Fruit fly (Drosophila melanogaster): ENCODE results near the gene CG9399.

Gene CG9399

DNA sequence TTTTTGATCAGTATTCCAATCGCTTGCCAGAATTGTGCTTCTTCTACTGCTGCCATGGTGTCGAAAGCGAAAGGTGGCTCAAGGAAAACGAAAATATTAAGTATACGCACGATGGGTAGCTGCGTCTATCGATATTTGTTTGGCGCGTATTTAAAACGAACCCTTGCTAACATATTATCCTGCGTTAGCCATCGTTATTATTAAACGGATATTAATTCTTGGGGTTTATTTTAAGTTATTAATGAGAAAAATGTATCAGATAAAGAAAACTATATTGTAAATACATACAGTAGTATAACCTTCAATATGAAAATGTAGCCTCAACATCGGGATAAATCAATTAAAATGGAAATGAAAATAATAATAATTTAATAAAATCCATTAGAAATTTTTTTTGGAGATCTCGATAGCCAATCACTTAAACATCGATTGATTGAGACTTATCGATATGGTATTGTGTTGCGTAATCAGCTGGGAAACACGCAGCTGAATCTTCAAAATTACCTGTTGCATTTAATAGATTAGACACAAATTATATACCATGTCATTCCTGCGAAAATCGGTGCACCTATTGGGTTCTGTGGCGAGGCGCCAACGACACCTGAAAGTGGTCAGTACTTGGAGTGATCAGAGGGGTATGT lies 18.6 kb downstream of the CG9399 start, which contains the start of the genes CG9386 and BckdhA:
TSS of gene CG9386 (minus strand) at position 75 of the 641 bp plus-strand sequence.
TSS of gene BckdhA (plus strand) at position 452 of the 641 bp plus-strand sequence.
- TF ChIP-seq Dll (optimal IDR thresholded peaks at IDR 0.05): no peak
- no peak for TF ChIP-seq usp (GFP tag; optimal IDR thresholded peaks at IDR 0.05)
- TF ChIP-seq EcR (GFP tag; optimal IDR thresholded peaks at IDR 0.05): no peak
- no peak for TF ChIP-seq pan (optimal IDR thresholded peaks at IDR 0.05)
- TF ChIP-seq CG8478 (optimal IDR thresholded peaks at IDR 0.05): no peak

DNA sequence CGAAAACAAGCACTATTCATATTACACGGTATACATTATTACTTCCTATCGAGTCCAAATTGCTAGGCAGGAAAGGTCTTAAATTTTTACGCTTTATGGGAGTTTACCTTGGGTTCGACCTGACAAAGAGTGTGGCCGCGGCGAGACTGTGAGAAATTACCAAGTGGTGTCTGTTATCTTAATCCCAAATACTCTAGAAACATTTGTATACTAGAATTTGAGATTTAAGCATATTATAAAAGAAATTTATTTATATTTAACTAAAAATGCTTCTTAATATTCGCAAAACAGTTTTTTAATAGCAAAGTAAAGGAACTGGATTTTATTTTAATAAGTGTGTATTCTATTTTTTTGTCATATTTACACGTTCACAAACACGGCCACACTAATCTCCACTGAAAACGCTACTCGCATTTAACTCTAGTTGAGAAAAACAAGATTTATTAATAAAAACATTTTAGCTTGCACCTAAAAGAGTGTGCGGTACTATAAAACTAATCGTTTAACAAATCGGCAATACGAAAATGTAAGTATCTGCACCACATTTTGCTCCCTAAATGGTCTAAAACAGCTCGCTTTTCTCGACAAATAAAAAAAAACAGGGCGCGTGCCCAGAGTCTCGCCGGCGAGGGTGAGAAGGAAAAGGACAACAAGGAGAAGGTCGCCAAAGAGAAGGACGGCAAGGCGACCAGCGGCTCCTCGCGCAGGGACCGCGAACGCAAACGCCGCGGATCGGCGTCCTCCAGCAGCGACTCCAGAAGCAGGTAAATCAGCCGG lies 22.2 kb downstream of the CG9399 start, which contains the start of the genes mura and RnpS1:
TSS of gene mura (minus strand) at position 148 of the 777 bp plus-strand sequence.
TSS of gene RnpS1 (plus strand) at position 376 of the 777 bp plus-strand sequence.
- no peak for TF ChIP-seq psq (optimal IDR thresholded peaks at IDR 0.05)
- no peak for TF ChIP-seq pan (optimal IDR thresholded peaks at IDR 0.05)
- no peak for TF ChIP-seq CG8478 (optimal IDR thresholded peaks at IDR 0.05)
- TF ChIP-seq usp (GFP tag; optimal IDR thresholded peaks at IDR 0.05): no peak
- no peak for TF ChIP-seq Dll (optimal IDR thresholded peaks at IDR 0.05)
- TF ChIP-seq EcR (GFP tag; optimal IDR thresholded peaks at IDR 0.05): no peak

DNA sequence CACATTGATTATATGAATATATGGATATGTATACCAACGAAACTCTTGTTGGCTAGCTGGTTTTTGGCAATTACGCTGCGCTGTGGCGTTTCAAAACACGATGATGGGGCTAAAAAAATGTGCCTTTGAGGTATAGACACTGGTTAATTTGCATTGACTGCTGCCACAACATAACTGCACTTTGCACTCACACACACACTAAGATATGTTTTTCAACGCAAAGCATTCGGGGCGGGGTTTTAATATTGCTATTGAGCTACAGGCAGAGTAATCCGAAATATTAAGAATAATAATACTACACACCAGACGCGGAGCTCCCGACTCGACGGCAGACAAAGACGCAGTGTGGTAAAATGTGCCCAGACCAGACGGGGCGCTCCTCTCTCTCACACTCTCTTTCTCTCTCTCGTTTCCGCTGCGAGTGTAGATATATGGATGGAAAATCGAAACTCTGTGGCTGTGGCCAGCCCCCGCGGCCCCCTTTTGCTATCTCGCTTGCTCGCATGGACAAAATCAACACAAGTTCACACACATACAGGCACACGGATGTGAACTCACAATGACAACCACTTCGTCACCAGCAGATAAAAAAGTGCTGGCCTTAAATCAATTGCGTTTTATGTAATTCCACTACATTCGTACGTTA lies 22.9 kb downstream of the CG9399 start:
- TF ChIP-seq Dll (optimal IDR thresholded peaks at IDR 0.05) (peak; percentile 93), psq (optimal IDR thresholded peaks at IDR 0.05) (no peak)

DNA sequence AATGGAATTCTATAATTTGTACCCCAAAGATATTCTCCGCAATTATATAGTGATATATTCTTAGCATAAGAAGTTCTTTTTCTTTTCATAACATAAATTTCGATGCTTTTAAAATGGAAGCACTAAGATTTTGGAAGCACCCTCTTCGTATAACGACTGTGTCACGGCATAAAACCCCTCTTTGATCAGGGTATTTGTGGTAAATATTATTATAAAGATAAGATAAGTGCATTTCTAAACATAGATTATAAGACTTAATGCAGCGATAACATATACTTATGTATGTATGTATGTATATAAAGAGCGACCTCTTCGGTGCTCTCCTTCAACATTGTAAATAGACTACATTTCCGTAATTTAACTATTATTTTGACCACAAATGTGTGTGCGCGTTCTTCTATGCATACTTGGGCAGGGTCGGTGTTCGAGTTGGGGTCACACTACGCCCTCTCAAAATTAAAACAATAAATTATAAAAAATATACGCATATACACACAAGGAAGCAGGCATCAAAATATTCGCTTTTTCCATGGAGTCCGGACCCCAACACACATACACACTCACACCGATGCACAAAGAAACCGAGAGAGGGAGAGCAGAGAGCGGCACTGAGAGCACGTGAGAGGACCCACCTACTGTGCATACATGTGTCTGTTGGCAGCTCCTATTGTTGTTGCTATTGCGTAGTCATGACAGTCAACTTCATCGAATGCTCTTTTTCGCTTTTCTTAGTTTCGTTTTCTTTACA lies 23.6 kb downstream of the CG9399 start:
- no peak for TF ChIP-seq pan (optimal IDR thresholded peaks at IDR 0.05)

DNA sequence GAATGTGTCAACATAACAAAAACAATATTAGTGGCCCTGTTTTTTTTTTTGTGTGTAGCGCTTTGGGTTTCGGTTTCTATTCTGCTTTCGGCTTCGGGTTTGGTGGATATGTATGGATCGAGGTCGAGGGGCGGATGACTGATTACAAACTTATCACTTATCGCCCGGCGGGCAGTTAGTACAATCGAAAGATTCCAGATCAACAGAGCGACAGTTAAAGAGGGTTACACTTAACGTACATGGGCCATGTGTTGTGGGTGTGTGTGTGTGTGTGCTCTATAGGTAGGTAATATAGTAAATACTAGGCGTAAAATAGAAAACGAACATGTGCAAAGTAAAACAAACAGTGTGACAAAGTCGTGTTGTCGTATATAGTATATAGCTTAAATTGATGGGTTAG lies 25.2 kb downstream of the CG9399 start:
- TF ChIP-seq usp (GFP tag; optimal IDR thresholded peaks at IDR 0.05) (no peak), psq (optimal IDR thresholded peaks at IDR 0.05) (no peak), Dll (optimal IDR thresholded peaks at IDR 0.05) (no peak), pan (optimal IDR thresholded peaks at IDR 0.05) (no peak)

DNA sequence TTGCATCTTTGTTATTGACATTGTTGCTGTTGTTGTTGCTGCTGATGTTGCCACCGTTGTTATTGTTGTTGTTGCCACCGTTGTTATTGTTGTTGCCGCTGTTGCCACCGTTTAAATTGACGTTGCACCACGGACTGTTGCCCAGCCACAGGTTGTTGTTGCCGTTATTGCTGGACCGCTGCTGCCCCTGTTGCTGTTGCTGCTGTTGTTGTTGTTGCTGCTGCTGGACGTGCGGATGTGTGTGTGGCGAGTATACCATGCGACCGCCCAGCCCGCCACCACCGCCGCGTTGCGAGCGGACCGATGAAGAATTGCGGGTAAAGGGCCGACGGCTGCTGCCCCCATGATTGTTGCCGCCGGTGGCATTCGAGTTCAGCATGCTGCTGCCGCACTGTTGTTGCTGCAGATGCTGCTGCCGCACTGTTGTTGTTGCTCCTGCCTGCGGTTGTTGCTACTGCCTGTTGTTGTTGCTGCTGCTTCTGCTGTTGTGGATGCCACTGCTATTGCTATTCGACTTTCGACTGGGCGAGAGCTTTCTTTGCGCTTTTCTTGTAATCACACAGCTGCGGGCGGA lies 27.1 kb downstream of the CG9399 start:
- TF ChIP-seq pan (optimal IDR thresholded peaks at IDR 0.05) (no peak), CG8478 (optimal IDR thresholded peaks at IDR 0.05) (no peak), usp (GFP tag; optimal IDR thresholded peaks at IDR 0.05) (no peak), psq (optimal IDR thresholded peaks at IDR 0.05) (no peak), Dll (optimal IDR thresholded peaks at IDR 0.05) (no peak), EcR (GFP tag; optimal IDR thresholded peaks at IDR 0.05) (no peak)

DNA sequence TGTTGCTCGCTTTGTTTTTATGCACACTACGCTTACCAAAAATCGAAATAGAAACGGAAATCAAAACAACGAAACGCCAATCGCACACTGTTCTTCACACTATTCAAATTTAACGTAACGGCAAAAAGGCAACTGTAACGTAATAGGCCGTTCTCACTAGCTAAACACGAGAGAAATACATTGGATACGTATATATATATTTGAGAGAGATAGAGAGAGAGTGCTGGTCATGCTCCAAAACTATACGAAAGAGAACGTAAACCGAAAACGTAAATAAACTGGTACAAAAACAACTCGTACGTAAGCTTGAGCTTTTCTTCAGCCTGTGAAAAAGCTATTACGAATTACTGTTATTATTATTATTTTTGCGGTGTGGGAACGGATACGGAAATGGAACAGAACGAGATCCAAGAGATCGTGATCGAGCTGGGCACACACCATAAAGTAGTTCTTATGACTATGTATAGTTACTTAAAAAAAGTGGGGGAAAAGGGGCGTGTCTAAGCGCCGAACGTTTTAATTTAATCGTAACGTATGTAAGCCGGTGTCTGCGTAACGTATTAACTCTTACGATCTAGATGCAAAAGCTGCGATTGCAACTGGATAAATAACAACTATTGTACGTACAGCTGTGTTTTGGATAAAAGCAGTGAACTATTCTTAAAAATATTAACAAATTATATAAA lies 30.4 kb downstream of the CG9399 start:
- no peak for TF ChIP-seq EcR (GFP tag; optimal IDR thresholded peaks at IDR 0.05)
- TF ChIP-seq pan (optimal IDR thresholded peaks at IDR 0.05): no peak
- TF ChIP-seq psq (optimal IDR thresholded peaks at IDR 0.05): no peak
- no peak for TF ChIP-seq CG8478 (optimal IDR thresholded peaks at IDR 0.05)
- TF ChIP-seq Dll (optimal IDR thresholded peaks at IDR 0.05): no peak

DNA sequence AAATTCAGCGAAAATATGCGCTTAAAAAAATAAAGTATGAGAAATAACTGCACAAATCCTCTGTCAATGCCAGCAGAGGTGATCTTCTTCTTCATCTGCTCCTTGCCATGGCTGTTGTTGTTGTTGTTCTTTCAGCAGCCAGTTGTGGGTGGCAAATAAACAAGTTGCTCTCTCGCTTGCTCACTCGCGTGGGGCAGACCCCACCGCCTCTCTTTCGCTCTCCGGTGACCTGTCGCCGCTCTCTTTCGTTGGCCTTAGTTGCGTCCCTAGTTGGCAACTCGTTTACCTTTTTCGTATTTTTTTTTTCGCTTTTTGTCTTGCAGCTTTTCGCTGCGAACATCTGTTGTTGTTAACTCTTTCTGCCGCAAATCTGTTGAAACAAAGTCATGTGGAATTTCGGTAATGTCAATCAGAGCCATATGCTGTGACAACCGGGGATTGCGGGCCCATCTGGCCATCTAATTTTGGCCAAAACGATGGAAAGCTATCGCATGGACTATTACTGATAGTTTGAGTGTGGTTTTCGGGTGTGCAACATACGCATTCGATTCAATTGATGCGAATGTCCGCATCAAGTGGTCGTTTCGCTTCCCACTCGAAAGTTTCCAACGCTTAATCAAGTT lies 39.3 kb downstream of the CG9399 start:
- TF ChIP-seq CG8478 (optimal IDR thresholded peaks at IDR 0.05): no peak
- TF ChIP-seq EcR (GFP tag; optimal IDR thresholded peaks at IDR 0.05): no peak
- no peak for TF ChIP-seq Dll (optimal IDR thresholded peaks at IDR 0.05)
- no peak for TF ChIP-seq psq (optimal IDR thresholded peaks at IDR 0.05)
- TF ChIP-seq usp (GFP tag; optimal IDR thresholded peaks at IDR 0.05): no peak
- TF ChIP-seq pan (optimal IDR thresholded peaks at IDR 0.05): no peak

DNA sequence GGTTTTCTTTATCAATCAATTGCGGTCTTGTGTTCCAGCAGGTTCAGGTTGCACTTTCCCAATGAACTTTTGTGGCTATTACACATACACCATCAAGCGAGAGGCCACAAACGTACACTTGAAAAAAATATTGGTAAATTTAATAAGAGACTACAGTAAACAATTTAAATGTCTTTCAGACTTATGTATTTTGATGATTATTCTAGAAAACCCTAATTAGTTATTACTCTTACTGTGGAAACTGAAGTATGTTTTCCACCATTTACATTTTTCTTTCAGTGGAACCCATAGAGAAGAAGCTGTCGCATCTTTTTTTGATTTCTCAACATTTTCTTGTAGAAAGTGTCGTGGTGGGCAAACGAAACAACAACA lies 39.9 kb downstream of the CG9399 start:
- no peak for TF ChIP-seq usp (GFP tag; optimal IDR thresholded peaks at IDR 0.05)
- no peak for TF ChIP-seq Dll (optimal IDR thresholded peaks at IDR 0.05)
- TF ChIP-seq pan (optimal IDR thresholded peaks at IDR 0.05): no peak
- TF ChIP-seq psq (optimal IDR thresholded peaks at IDR 0.05): no peak
- TF ChIP-seq EcR (GFP tag; optimal IDR thresholded peaks at IDR 0.05): no peak
- TF ChIP-seq CG8478 (optimal IDR thresholded peaks at IDR 0.05): no peak

DNA sequence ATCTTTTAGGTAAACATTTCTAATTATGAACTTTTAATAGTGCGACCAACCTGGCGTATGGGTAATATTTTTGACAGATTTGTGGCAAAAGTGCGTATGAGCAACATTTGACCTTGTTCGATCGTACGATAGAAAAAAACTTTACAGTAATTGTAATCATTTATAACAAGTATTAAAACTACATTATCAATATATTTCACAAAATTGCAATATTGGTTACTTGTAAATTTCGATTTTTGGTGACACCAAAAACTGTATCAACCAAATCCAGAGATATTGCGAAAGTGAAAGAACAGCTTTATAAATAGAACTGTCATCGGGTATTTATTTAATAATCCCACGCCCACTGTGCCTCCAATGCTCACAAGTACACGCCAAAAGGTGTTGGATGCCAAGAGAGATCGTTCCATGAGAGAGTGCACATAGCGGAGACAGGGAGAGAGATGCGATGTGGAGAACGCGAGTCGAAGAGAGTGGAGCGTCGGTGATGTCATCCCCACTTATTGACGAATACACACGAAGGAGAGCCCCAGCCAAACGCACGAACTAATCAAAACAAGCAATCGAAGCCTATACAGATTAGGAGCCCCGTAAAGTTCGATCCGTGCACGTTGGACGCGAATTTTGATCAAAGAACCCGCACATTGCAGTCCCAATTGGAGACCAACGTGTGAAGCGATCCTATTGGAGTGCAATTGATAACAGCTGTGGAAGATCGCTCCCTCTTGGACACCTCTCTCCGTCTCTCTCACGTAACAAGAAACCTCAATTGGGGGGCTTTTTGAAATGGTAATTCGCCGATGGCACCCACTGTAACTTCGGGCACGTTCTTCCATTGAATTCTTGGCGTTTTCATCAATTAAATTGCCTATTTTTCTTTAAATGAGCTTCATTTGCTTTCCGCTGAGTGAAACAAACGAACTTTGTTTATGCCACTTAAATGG lies 40.6 kb downstream of the CG9399 start:
- TF ChIP-seq Dll (optimal IDR thresholded peaks at IDR 0.05) (peak; percentile 91), CG8478 (optimal IDR thresholded peaks at IDR 0.05) (no peak)
